Fruit fly (Drosophila melanogaster) whole organism, embryonic: Measurements from ENCODE around the gene Naa20A.

Experiments
- Awh ChIP-seq: fragments of 200-800 bp; sonication (Bioruptor generic); IDR thresholded peaks from 2 replicates; pipeline ENCODE4, ENCODE4 v1.3.6; 2022; ENCODE audit warnings: missing biosample characterization, missing genetic modification characterization
- Bteb2 ChIP-seq: fragments of 200-800 bp; sonication (Bioruptor generic); optimal IDR thresholded peaks from 2 replicates; lab custom pipeline; 2016; ENCODE audit warnings: missing biosample characterization, missing genetic modification characterization
- CG1233 ChIP-seq: fragments of 200-800 bp; sonication (Bioruptor generic); optimal IDR thresholded peaks from 4 replicates; lab custom pipeline; 2018; ENCODE audit warnings: missing biosample characterization, mild to moderate bottlenecking, missing genetic modification characterization
- CG12744 ChIP-seq: fragments of 200-800 bp; sonication (Bioruptor generic); optimal IDR thresholded peaks from 2 replicates; lab custom pipeline; 2016; ENCODE audit warnings: missing biosample characterization, missing genetic modification characterization
- CG14710 ChIP-seq: fragments of 200-800 bp; sonication (Bioruptor generic); optimal IDR thresholded peaks from 3 replicates; lab custom pipeline; 2019; ENCODE audit warnings: missing biosample characterization, mild to moderate bottlenecking, missing genetic modification characterization, moderate library complexity
- CG15479 ChIP-seq: fragments of 200-800 bp; sonication (Bioruptor generic); optimal IDR thresholded peaks from 3 replicates; lab custom pipeline; 2019; ENCODE audit warnings: missing biosample characterization, mild to moderate bottlenecking, missing genetic modification characterization, moderate library complexity
- CG17186 ChIP-seq: fragments of 200-800 bp; sonication (Bioruptor generic); optimal IDR thresholded peaks from 3 replicates; lab custom pipeline; 2017; ENCODE audit warnings: missing biosample characterization, missing genetic modification reagents, missing genetic modification characterization
- CG17385 ChIP-seq: fragments of 200-800 bp; sonication (Bioruptor generic); optimal IDR thresholded peaks from 3 replicates; lab custom pipeline; 2018; ENCODE audit warnings: missing biosample characterization, mild to moderate bottlenecking, missing genetic modification characterization
- CG18599 ChIP-seq: fragments of 200-800 bp; sonication (Bioruptor generic); optimal IDR thresholded peaks from 3 replicates; lab custom pipeline; 2017; ENCODE audit warnings: missing biosample characterization, missing genetic modification characterization, mild to moderate bottlenecking, moderate library complexity, missing genetic modification reagents
- CG2202 ChIP-seq: fragments of 200-800 bp; sonication (Bioruptor generic); optimal IDR thresholded peaks from 2 replicates; lab custom pipeline; 2018; ENCODE audit warnings: missing biosample characterization, mild to moderate bottlenecking, missing genetic modification characterization
- CG2875 ChIP-seq: fragments of 200-800 bp; sonication (Bioruptor generic); optimal IDR thresholded peaks from 2 replicates; lab custom pipeline; 2017; ENCODE audit warnings: missing biosample characterization, mild to moderate bottlenecking, missing genetic modification characterization, missing genetic modification reagents
- CG3065 ChIP-seq: fragments of 200-800 bp; sonication (Bioruptor generic); optimal IDR thresholded peaks from 2 replicates; lab custom pipeline; 2016; ENCODE audit warnings: missing biosample characterization, missing genetic modification characterization
- CG31441 ChIP-seq: fragments of 200-800 bp; sonication (Bioruptor generic); IDR thresholded peaks from 2 replicates; pipeline ENCODE4 v1.3.6; 2022; ENCODE audit warnings: missing biosample characterization, missing genetic modification characterization
- CG3407 ChIP-seq: fragments of 200-800 bp; sonication (Bioruptor generic); optimal IDR thresholded peaks from 2 replicates; lab custom pipeline; 2018; ENCODE audit warnings: missing biosample characterization, mild to moderate bottlenecking, missing genetic modification characterization
- CG3726 ChIP-seq: fragments of 200-800 bp; sonication (Bioruptor generic); IDR thresholded peaks from 3 replicates; pipeline ENCODE4, ENCODE4 v1.3.6; 2022; ENCODE audit warnings: missing biosample characterization, missing genetic modification characterization
- CG4360 ChIP-seq: fragments of 200-800 bp; sonication (Bioruptor generic); IDR thresholded peaks from 2 replicates; pipeline ENCODE4 v1.3.6; 2022; ENCODE audit warnings: missing biosample characterization, missing genetic modification characterization
- CG5245 ChIP-seq: fragments of 200-800 bp; sonication (Bioruptor generic); optimal IDR thresholded peaks from 3 replicates; lab custom pipeline; 2016; ENCODE audit warnings: missing biosample characterization, missing genetic modification characterization
- CG7271 ChIP-seq: fragments of 200-800 bp; sonication (Bioruptor generic); optimal IDR thresholded peaks from 2 replicates; lab custom pipeline; 2018; ENCODE audit warnings: missing biosample characterization, mild to moderate bottlenecking, missing genetic modification characterization, moderate library complexity
- CG7928 ChIP-seq: fragments of 200-800 bp; sonication (Bioruptor generic); optimal IDR thresholded peaks from 2 replicates; lab custom pipeline; 2017; ENCODE audit warnings: missing biosample characterization, mild to moderate bottlenecking, missing genetic modification characterization
- CG8281 ChIP-seq: fragments of 200-800 bp; sonication (Bioruptor generic); optimal IDR thresholded peaks from 2 replicates; lab custom pipeline; 2018; ENCODE audit warnings: missing biosample characterization, mild to moderate bottlenecking, missing genetic modification characterization, moderate library complexity
- CG8924 ChIP-seq: fragments of 200-800 bp; optimal IDR thresholded peaks from 3 replicates; lab custom pipeline; 2019; ENCODE audit warnings: missing biosample characterization, mild to moderate bottlenecking, missing genetic modification characterization, moderate library complexity
- Drgx ChIP-seq: fragments of 200-800 bp; sonication (Bioruptor generic); IDR thresholded peaks from 2 replicates; pipeline ENCODE4 v1.3.6; 2022; ENCODE audit warnings: missing biosample characterization, missing genetic modification characterization
- E2f2 ChIP-seq: fragments of 200-800 bp; sonication (Bioruptor generic); IDR thresholded peaks from 2 replicates; pipeline ENCODE4 v1.3.6; 2022; ENCODE audit warnings: missing biosample characterization, missing genetic modification characterization
- Fer2 ChIP-seq: fragments of 200-800 bp; sonication (Bioruptor generic); optimal IDR thresholded peaks from 2 replicates; lab custom pipeline; 2018; ENCODE audit warnings: missing biosample characterization, mild to moderate bottlenecking, missing genetic modification characterization, moderate library complexity
- Hr51 ChIP-seq, 2 experiments: fragments of 200-800 bp; sonication (Bioruptor generic); optimal IDR thresholded peaks; 2 replicates in 1 of 2; 3 replicates in 1 of 2; lab custom pipeline; 2016 to 2018; ENCODE audit warnings: missing biosample characterization in 2 of 2, missing genetic modification characterization in 2 of 2, mild to moderate bottlenecking in 1 of 2, moderate library complexity in 1 of 2
- MBD-R2 ChIP-seq: fragments of 200-800 bp; sonication (Bioruptor generic); IDR thresholded peaks from 2 replicates; pipeline ENCODE4 v1.3.6; 2022; ENCODE audit warnings: missing biosample characterization, missing genetic modification characterization
- Mes4 ChIP-seq: fragments of 200-800 bp; sonication (Bioruptor generic); optimal IDR thresholded peaks from 2 replicates; lab custom pipeline; 2016; ENCODE audit warnings: missing biosample characterization, missing genetic modification characterization
- Myb ChIP-seq: fragments of 200-800 bp; sonication (Bioruptor generic); optimal IDR thresholded peaks from 2 replicates; lab custom pipeline; 2016; ENCODE audit warnings: missing biosample characterization, missing genetic modification characterization
- NC2β ChIP-seq: fragments of 200-800 bp; sonication (Bioruptor generic); optimal IDR thresholded peaks from 2 replicates; lab custom pipeline; 2016; ENCODE audit warnings: missing biosample characterization, missing genetic modification characterization
- Oaz ChIP-seq: fragments of 200-800 bp; sonication (Bioruptor generic); IDR thresholded peaks from 2 replicates; pipeline ENCODE4 v1.3.6; 2022; ENCODE audit warnings: missing biosample characterization, missing genetic modification characterization
- Opbp ChIP-seq: fragments of 200-800 bp; sonication (Bioruptor generic); IDR thresholded peaks from 3 replicates; pipeline ENCODE4 v1.3.6; 2022; ENCODE audit warnings: missing biosample characterization, missing genetic modification characterization; ENCODE audit not compliant: partially characterized antibody
- ash1 ChIP-seq: fragments of 200-800 bp; sonication (Bioruptor generic); optimal IDR thresholded peaks from 2 replicates; lab custom pipeline; 2018; ENCODE audit warnings: missing biosample characterization, mild to moderate bottlenecking, missing genetic modification characterization
- bigmax ChIP-seq: fragments of 200-800 bp; sonication (Bioruptor generic); optimal IDR thresholded peaks from 2 replicates; lab custom pipeline; 2018; ENCODE audit warnings: missing biosample characterization, mild to moderate bottlenecking, missing genetic modification characterization
- cas ChIP-seq: fragments of 200-800 bp; sonication (Bioruptor generic); IDR thresholded peaks from 2 replicates; pipeline ENCODE4 v1.3.6; 2022; ENCODE audit warnings: missing biosample characterization, missing genetic modification characterization
- croc ChIP-seq: fragments of 200-800 bp; sonication (Bioruptor generic); conservative IDR thresholded peaks from 3 replicates; pipeline ENCODE4 v1.3.6; 2022; ENCODE audit warnings: missing biosample characterization, missing genetic modification characterization
- dm ChIP-seq: fragments of 200-800 bp; sonication (Bioruptor generic); optimal IDR thresholded peaks from 3 replicates; lab custom pipeline; 2016; ENCODE audit warnings: missing biosample characterization, missing genetic modification characterization
- dmrt99B ChIP-seq: fragments of 200-800 bp; sonication (Bioruptor generic); optimal IDR thresholded peaks from 2 replicates; lab custom pipeline; 2018; ENCODE audit warnings: missing biosample characterization, mild to moderate bottlenecking, missing genetic modification characterization, moderate library complexity
- en ChIP-seq: fragments of 200-800 bp; sonication (Bioruptor generic); optimal IDR thresholded peaks from 2 replicates; lab custom pipeline; 2016; ENCODE audit warnings: missing biosample characterization, missing genetic modification characterization
- exex ChIP-seq: fragments of 200-800 bp; sonication (Bioruptor generic); optimal IDR thresholded peaks from 4 replicates; lab custom pipeline; 2018; ENCODE audit warnings: missing biosample characterization, mild to moderate bottlenecking, missing genetic modification characterization, moderate library complexity
- fd64A ChIP-seq: fragments of 200-800 bp; sonication (Bioruptor generic); optimal IDR thresholded peaks from 3 replicates; lab custom pipeline; 2018; ENCODE audit warnings: missing biosample characterization, mild to moderate bottlenecking, missing genetic modification characterization
- gsb-n ChIP-seq: fragments of 200-800 bp; sonication (Bioruptor generic); optimal IDR thresholded peaks from 3 replicates; lab custom pipeline; 2018; ENCODE audit warnings: missing biosample characterization, mild to moderate bottlenecking, missing genetic modification characterization
- kni ChIP-seq: fragments of 200-800 bp; sonication (Bioruptor generic); optimal IDR thresholded peaks from 3 replicates; lab custom pipeline; 2017; ENCODE audit warnings: mild to moderate bottlenecking, missing biosample characterization, missing genetic modification reagents, missing genetic modification characterization
- luna ChIP-seq: fragments of 200-800 bp; sonication (Bioruptor generic); optimal IDR thresholded peaks from 2 replicates; lab custom pipeline; 2016; ENCODE audit warnings: missing biosample characterization, missing genetic modification characterization
- nerfin-1 ChIP-seq: fragments of 200-800 bp; sonication (Bioruptor generic); optimal IDR thresholded peaks from 3 replicates; lab custom pipeline; 2019; ENCODE audit warnings: missing biosample characterization, mild to moderate bottlenecking, missing genetic modification characterization, moderate library complexity
- otp ChIP-seq: fragments of 200-800 bp; sonication (Bioruptor generic); IDR thresholded peaks from 3 replicates; pipeline ENCODE4, ENCODE4 v1.3.6; 2022; ENCODE audit warnings: missing biosample characterization, missing genetic modification characterization
- run ChIP-seq: fragments of 200-800 bp; sonication (Bioruptor generic); optimal IDR thresholded peaks from 3 replicates; lab custom pipeline; 2018; ENCODE audit warnings: missing biosample characterization, mild to moderate bottlenecking, missing genetic modification characterization
- scrt ChIP-seq: fragments of 200-800 bp; sonication (Bioruptor generic); optimal IDR thresholded peaks from 2 replicates; lab custom pipeline; 2018; ENCODE audit warnings: missing biosample characterization, mild to moderate bottlenecking, missing genetic modification characterization, moderate library complexity
- slp2 ChIP-seq: fragments of 200-800 bp; sonication (Bioruptor generic); optimal IDR thresholded peaks from 2 replicates; lab custom pipeline; 2016; ENCODE audit warnings: missing biosample characterization, missing genetic modification characterization
- trem ChIP-seq: fragments of 200-800 bp; optimal IDR thresholded peaks from 3 replicates; lab custom pipeline; 2019; ENCODE audit warnings: missing biosample characterization, mild to moderate bottlenecking, missing genetic modification characterization, moderate library complexity
- zen ChIP-seq: fragments of 200-800 bp; sonication (Bioruptor generic); optimal IDR thresholded peaks from 3 replicates; lab custom pipeline; 2018; ENCODE audit warnings: missing biosample characterization, mild to moderate bottlenecking, missing genetic modification characterization, moderate library complexity
- zen2 ChIP-seq: fragments of 200-800 bp; sonication (Bioruptor generic); IDR thresholded peaks from 3 replicates; pipeline ENCODE4 v1.3.6; 2022; ENCODE audit warnings: missing biosample characterization, missing genetic modification characterization; ENCODE audit not compliant: partially characterized antibody

Naa20A gene

dm6 chrX:19604997-19605396, 17.9 kb downstream of the Naa20A start, which contains the start of gene CG14207 (continued):
- TF ChIP-seq Opbp (GFP tag; lab: Robert Waterston, UW): peak; percentile 86
- no peak for TF ChIP-seq CG15479 (GFP tag; lab: Kevin White, UChicago)
- no peak for TF ChIP-seq CG3407
- peak; percentile 17 for TF ChIP-seq CG17385 (GFP tag; lab: Kevin White, UChicago)
- TF ChIP-seq trem: peak; percentile 29
- TF ChIP-seq run (tag; lab: Kevin White, UChicago): no peak
- TF ChIP-seq en (GFP tag; lab: Kevin White, UChicago): no peak
- peak; percentile 42 for TF ChIP-seq NC2β (GFP tag; lab: Kevin White, UChicago)
- TF ChIP-seq CG18599 (GFP tag; lab: Kevin White, UChicago): no peak
- no peak for TF ChIP-seq CG3726 (GFP tag; lab: Robert Waterston, UW)
- TF ChIP-seq CG2202 (tag; lab: Kevin White, UChicago): no peak
- TF ChIP-seq CG14710 (tag; lab: Kevin White, UChicago): peak; percentile 11
- no peak for TF ChIP-seq CG2875 (GFP tag; lab: Kevin White, UChicago)
- TF ChIP-seq cas (GFP tag; lab: Robert Waterston, UW): no peak
- 0 out of 2 replicates have a peak, but pooled peaks have one; percentile 14 for TF ChIP-seq CG31441 (GFP tag; lab: Robert Waterston, UW)
- TF ChIP-seq dm: peak; percentile 15
- no peak for TF ChIP-seq croc (GFP tag; lab: Robert Waterston, UW)
- TF ChIP-seq CG8281 (tag; lab: Kevin White, UChicago): no peak
- peak; percentile 23 for TF ChIP-seq CG17186 (GFP tag; lab: Kevin White, UChicago)
- no peak for TF ChIP-seq CG7271 (tag; lab: Kevin White, UChicago)
- TF ChIP-seq Drgx (GFP tag; lab: Robert Waterston, UW): no peak
- no peak for TF ChIP-seq slp2
- no peak for TF ChIP-seq CG8924 (tag; lab: Kevin White, UChicago)
- TF ChIP-seq dmrt99B: peak; percentile 16
- TF ChIP-seq CG7928 (GFP tag; lab: Kevin White, UChicago): no peak
- peak; percentile 37 for TF ChIP-seq scrt
- no peak for TF ChIP-seq zen (tag; lab: Kevin White, UChicago)
- no peak for TF ChIP-seq fd64A (GFP tag; lab: Kevin White, UChicago)
- TF ChIP-seq E2f2 (GFP tag; lab: Robert Waterston, UW): peak; percentile 88
- peak; percentile 67 for TF ChIP-seq zen2
- peak; percentile 27 for TF ChIP-seq exex (tag; lab: Kevin White, UChicago)
- TF ChIP-seq MBD-R2 (GFP tag; lab: Robert Waterston, UW): peak; percentile 21; the same call in 1 of the 2 replicates
- no peak for TF ChIP-seq CG5245 (GFP tag; lab: Kevin White, UChicago)
- no peak for TF ChIP-seq luna (GFP tag; lab: Kevin White, UChicago)
- no peak for TF ChIP-seq kni (GFP tag; lab: Kevin White, UChicago)
- no peak for TF ChIP-seq nerfin-1 (tag; lab: Kevin White, UChicago)
- no peak for TF ChIP-seq Awh
- no peak for TF ChIP-seq gsb-n (tag; lab: Kevin White, UChicago)
- TF ChIP-seq CG3065 (GFP tag; lab: Kevin White, UChicago): no peak
- no peak for TF ChIP-seq Mes4
- TF ChIP-seq Bteb2 (GFP tag; lab: Kevin White, UChicago): no peak
- TF ChIP-seq otp: no peak
- TF ChIP-seq ash1 (GFP tag; lab: Kevin White, UChicago): no peak
- TF ChIP-seq CG12744 (GFP tag; lab: Kevin White, UChicago): no peak
- TF ChIP-seq CG4360 (GFP tag; lab: Robert Waterston, UW): no peak
- TF ChIP-seq Hr51 (GFP tag; optimal IDR thresholded peaks at IDR 0.05; lab: Kevin White, UChicago): no peak
- TF ChIP-seq Fer2: no peak
- no peak for TF ChIP-seq Oaz (GFP tag; lab: Robert Waterston, UW)
- peak; percentile 28 for TF ChIP-seq Myb
- TF ChIP-seq CG1233 (GFP tag; lab: Kevin White, UChicago): no peak
- no peak for TF ChIP-seq bigmax (GFP tag; lab: Kevin White, UChicago)
